Worm (Caenorhabditis elegans): ENCODE results near the gene T19H12.15.

The T19H12.15 gene

ce11 chrV:4844591-4844990 is 34.6 kb downstream of the T19H12.15 start, which contains the start of gene abhd-5.2 (continued):
- no peak for TF ChIP-seq blmp-1 (tag; optimal IDR thresholded peaks at IDR 0.05)
- TF ChIP-seq aha-1 (tag; optimal IDR thresholded peaks at IDR 0.05) = no peak
- TF ChIP-seq isw-1 (GFP tag; IDR thresholded peaks at IDR 0.05) = peak; percentile 39
- no peak for TF ChIP-seq ceh-63 (GFP tag; optimal IDR thresholded peaks at IDR 0.05)
- TF ChIP-seq nhr-11 (tag; optimal IDR thresholded peaks at IDR 0.05) = peak; percentile 43
- peak; percentile 35 for TF ChIP-seq tbx-2 (tag; optimal IDR thresholded peaks at IDR 0.05)
- TF ChIP-seq F16B12.6 (tag; optimal IDR thresholded peaks at IDR 0.05) = peak; percentile 12
- TF ChIP-seq lir-3 (tag; optimal IDR thresholded peaks at IDR 0.05; ENCODE audit: poor library complexity) = no peak
- no peak for TF ChIP-seq unc-62 (GFP tag; optimal IDR thresholded peaks at IDR 0.05)
- TF ChIP-seq mef-2 (tag; optimal IDR thresholded peaks at IDR 0.05) = no peak
- TF ChIP-seq unc-98 (GFP tag; IDR thresholded peaks at IDR 0.05) = no peak
- TF ChIP-seq ets-5 (GFP tag; IDR thresholded peaks at IDR 0.05) = no peak
- peak; percentile 9 for TF ChIP-seq C16A3.4 (tag; optimal IDR thresholded peaks at IDR 0.05)
- no peak for TF ChIP-seq egl-27 (tag; optimal IDR thresholded peaks at IDR 0.05)
- TF ChIP-seq jun-1 (tag; optimal IDR thresholded peaks at IDR 0.05) = peak; percentile 32
- TF ChIP-seq sup-37 (GFP tag; optimal IDR thresholded peaks at IDR 0.05) = no peak
- peak; percentile 14 for TF ChIP-seq xbp-1 (tag; optimal IDR thresholded peaks at IDR 0.05)
- TF ChIP-seq skn-1 (tag; optimal IDR thresholded peaks at IDR 0.05) = peak; percentile 79
- TF ChIP-seq elt-3 (tag; optimal IDR thresholded peaks at IDR 0.05) = peak in 1 of 6 experiments; percentile 27
- no peak for TF ChIP-seq nhr-77 (tag; optimal IDR thresholded peaks at IDR 0.05)
- no peak for TF ChIP-seq unc-30 (tag; optimal IDR thresholded peaks at IDR 0.05)
- TF ChIP-seq efl-3 (GFP tag; optimal IDR thresholded peaks at IDR 0.05) = no peak
- peak; percentile 46 to 76 for TF ChIP-seq lin-35 (GFP tag; optimal IDR thresholded peaks at IDR 0.05)
- no peak for TF ChIP-seq ceh-90 (tag; optimal IDR thresholded peaks at IDR 0.05)
- TF ChIP-seq pax-3 (tag; optimal IDR thresholded peaks at IDR 0.05) = no peak
- no peak for TF ChIP-seq lin-15B (tag; optimal IDR thresholded peaks at IDR 0.05)
- TF ChIP-seq irx-1 (tag; optimal IDR thresholded peaks at IDR 0.05) = no peak
- no peak for TF ChIP-seq fkh-4 (tag; optimal IDR thresholded peaks at IDR 0.05; ENCODE audit: borderline replicate concordance)
- peak; percentile 89 for TF ChIP-seq lin-14 (GFP tag; optimal IDR thresholded peaks at IDR 0.05)
- no peak for TF ChIP-seq ztf-4 (tag; optimal IDR thresholded peaks at IDR 0.05)
- peak; percentile 21 for TF ChIP-seq nhr-90 (tag; optimal IDR thresholded peaks at IDR 0.05; ENCODE audit: poor library complexity)
- no peak for TF ChIP-seq aly-2 (tag; optimal IDR thresholded peaks at IDR 0.05)
- no peak for TF ChIP-seq ama-1 (optimal IDR thresholded peaks at IDR 0.05)
- peak; percentile 57 for TF ChIP-seq fkh-8 (tag; optimal IDR thresholded peaks at IDR 0.05)
- no peak for TF ChIP-seq sptf-1 (tag; optimal IDR thresholded peaks at IDR 0.05)
- peak; percentile 16 for TF ChIP-seq nhr-85 (tag)
- TF ChIP-seq ceh-8 (GFP tag; optimal IDR thresholded peaks at IDR 0.05) = no peak
- TF ChIP-seq pag-3 (tag; optimal IDR thresholded peaks at IDR 0.05; ENCODE audit: borderline replicate concordance, insufficient read depth) = no peak
- TF ChIP-seq lin-13 (GFP tag; optimal IDR thresholded peaks at IDR 0.05) = no peak
- no peak for TF ChIP-seq pqm-1 (tag; optimal IDR thresholded peaks at IDR 0.05)
- TF ChIP-seq ceh-88 (GFP tag; IDR thresholded peaks at IDR 0.05) = no peak
- no peak for TF ChIP-seq tlp-1 (tag; optimal IDR thresholded peaks at IDR 0.05)
- no peak for TF ChIP-seq elt-2 (tag; optimal IDR thresholded peaks at IDR 0.05)
- peak; percentile 20 for TF ChIP-seq snpc-4 (tag; optimal IDR thresholded peaks at IDR 0.05)
- TF ChIP-seq mep-1 (tag; optimal IDR thresholded peaks at IDR 0.05) = peak; percentile 70
- TF ChIP-seq nhr-71 (tag; optimal IDR thresholded peaks at IDR 0.05) = peak; percentile 79
- TF ChIP-seq vab-15 (tag; optimal IDR thresholded peaks at IDR 0.05) = no peak

Measured in whole organism, L1 larva.